Fruit fly (Drosophila melanogaster): ENCODE data around the gene CG16974.

The CG16974 gene

dm6 chr2L:13176701-13177249 lies 15.0 kb downstream of the CG16974 start, which contains the start of the genes Sfmbt and CG5439 (continued):
- TF ChIP-seq cato (GFP tag; optimal IDR thresholded peaks at IDR 0.05; ENCODE audit: borderline replicate concordance) (peak; percentile 65), zf30C (GFP tag; optimal IDR thresholded peaks at IDR 0.05) (no peak), Bgb (GFP tag; IDR thresholded peaks at IDR 0.05; ENCODE audit: partially characterized antibody) (peak; percentile 44), kni (GFP tag; optimal IDR thresholded peaks at IDR 0.05) (no peak), Awh (GFP tag; IDR thresholded peaks at IDR 0.05) (no peak), Abd-B (GFP tag; optimal IDR thresholded peaks at IDR 0.05) (no peak), CG34224 (GFP tag; IDR thresholded peaks at IDR 0.05; ENCODE audit: partially characterized antibody) (no peak; the same call in 2 of the 3 replicates), wdn (GFP tag; IDR thresholded peaks at IDR 0.05) (0 out of 2 replicates have a peak, but pooled peaks have one; percentile 38), oc (tag; optimal IDR thresholded peaks at IDR 0.05) (no peak), D19A (tag; optimal IDR thresholded peaks at IDR 0.05) (no peak), slp2 (GFP tag; optimal IDR thresholded peaks at IDR 0.05) (peak; percentile 73), CG9609 (GFP tag; optimal IDR thresholded peaks at IDR 0.05) (peak; percentile 78), CG9817 (tag; optimal IDR thresholded peaks at IDR 0.05) (peak; percentile 80), MBD-R2 (GFP tag; IDR thresholded peaks at IDR 0.05) (peak; percentile 80), CG31388 (GFP tag; optimal IDR thresholded peaks at IDR 0.05) (peak; percentile 52), z (GFP tag; IDR thresholded peaks at IDR 0.05) (no peak), CG32772 (GFP tag; IDR thresholded peaks at IDR 0.05) (peak; percentile 52), Nf-YC (tag; optimal IDR thresholded peaks at IDR 0.05) (no peak), CG30403 (GFP tag; optimal IDR thresholded peaks at IDR 0.05) (peak; percentile 91), sna (GFP tag; IDR thresholded peaks at IDR 0.05; ENCODE audit: partially characterized antibody) (no peak; the same call in 1 of the 2 replicates), CG8478 (optimal IDR thresholded peaks at IDR 0.05) (no peak), CG2199 (GFP tag; IDR thresholded peaks at IDR 0.05) (no peak), CG13296 (GFP tag; optimal IDR thresholded peaks at IDR 0.05) (no peak), CG15073 (GFP tag; optimal IDR thresholded peaks at IDR 0.05) (no peak), grn (GFP tag; optimal IDR thresholded peaks at IDR 0.05) (no peak), CG17186 (GFP tag; optimal IDR thresholded peaks at IDR 0.05) (peak; percentile 90), CG1792 (GFP tag; optimal IDR thresholded peaks at IDR 0.05) (peak; percentile 31), dan (GFP tag; IDR thresholded peaks at IDR 0.05) (no peak), CG6689 (GFP tag; IDR thresholded peaks at IDR 0.05) (peak; percentile 66), cwo (GFP tag; optimal IDR thresholded peaks at IDR 0.05) (peak; percentile 55), luna (GFP tag; optimal IDR thresholded peaks at IDR 0.05) (peak; percentile 60), Bteb2 (GFP tag; optimal IDR thresholded peaks at IDR 0.05) (peak; percentile 75), CG13287 (GFP tag; IDR thresholded peaks at IDR 0.05; ENCODE audit: partially characterized antibody) (peak; percentile 33; the same call in 1 of the 2 replicates), az2 (GFP tag; optimal IDR thresholded peaks at IDR 0.05) (peak; percentile 71), CG3281 (GFP tag; optimal IDR thresholded peaks at IDR 0.05) (peak; percentile 84), Lpt (GFP tag; optimal IDR thresholded peaks at IDR 0.05) (no peak), CG10979 (tag; optimal IDR thresholded peaks at IDR 0.05) (peak; percentile 62), zen2 (GFP tag; IDR thresholded peaks at IDR 0.05; ENCODE audit: partially characterized antibody) (no peak), Neu2 (GFP tag; optimal IDR thresholded peaks at IDR 0.05; ENCODE audit: borderline replicate concordance) (no peak), NC2α (GFP tag; optimal IDR thresholded peaks at IDR 0.05) (no peak), pita (GFP tag; optimal IDR thresholded peaks at IDR 0.05) (no peak), grau (tag; optimal IDR thresholded peaks at IDR 0.05) (peak; percentile 79), Sin3A (optimal IDR thresholded peaks at IDR 0.05) (peak; percentile 96), CG34422 (GFP tag; IDR thresholded peaks at IDR 0.05) (peak; percentile 70; the same call in 2 of the 3 replicates), pum (GFP tag; optimal IDR thresholded peaks at IDR 0.05) (peak; percentile 79), onecut (GFP tag; IDR thresholded peaks at IDR 0.05) (peak; percentile 42; the same call in 1 of the 2 replicates), Xrp1 (GFP tag; IDR thresholded peaks at IDR 0.05) (peak; percentile 66), Deaf1 (tag; optimal IDR thresholded peaks at IDR 0.05) (no peak), CG4328 (GFP tag; optimal IDR thresholded peaks at IDR 0.05) (peak; percentile 68), CG33557 (GFP tag; optimal IDR thresholded peaks at IDR 0.05) (peak; percentile 62), Meics (GFP tag; optimal IDR thresholded peaks at IDR 0.05) (peak; percentile 69)
